Worm (Caenorhabditis elegans) whole organism, L4/young adult: ENCODE measurements around the gene glr-6.

Source experiments
- W03F9.2 ChIP-seq: fragments of 150-350 bp; optimal IDR thresholded peaks from 2 replicates; lab custom pipeline; 2014; ENCODE audit warnings: missing biosample characterization, missing genetic modification characterization
- dao-5 ChIP-seq: sonication (generic microtip); optimal IDR thresholded peaks from 2 replicates; lab custom pipeline; 2016; ENCODE audit warnings: missing genotype, missing genetic modification characterization, moderate library complexity, missing compliant biosample characterization
- him-1 ChIP-seq: sonication (generic microtip); optimal IDR thresholded peaks from 2 replicates; lab custom pipeline; 2016; ENCODE audit warnings: missing genotype, missing genetic modification reagents, missing genetic modification characterization, missing compliant biosample characterization

DNA sequence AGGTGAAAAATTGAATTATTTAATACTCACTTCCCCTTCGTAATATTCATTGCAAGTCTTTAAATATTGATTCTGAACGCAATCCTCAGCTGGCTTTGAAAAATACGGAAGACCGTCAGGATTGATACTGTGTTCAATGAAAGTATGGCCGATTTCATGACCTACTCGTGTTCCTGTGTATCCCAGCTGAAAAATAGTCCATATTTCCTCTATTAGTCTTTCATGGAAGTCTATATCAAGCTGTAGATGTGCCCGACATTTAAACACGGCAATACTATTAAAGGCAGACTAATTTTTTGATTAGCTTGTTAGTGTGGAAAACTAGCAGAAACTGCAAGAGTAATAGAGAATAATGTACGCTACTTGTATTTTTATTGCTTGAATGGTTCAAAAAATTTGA lies 21.0 kb upstream of the glr-6 start:
- TF ChIP-seq him-1 (tag; lab: Kevin White, UChicago) = no peak
- TF ChIP-seq W03F9.2 (tag; lab: Kevin White, UChicago) = no peak
- no peak for TF ChIP-seq dao-5 (tag; lab: Kevin White, UChicago)
